Worm (Caenorhabditis elegans) whole organism, L4 larva: Measurements from ENCODE around the gene C03A7.13.

Experiments used
- T26A8.4 ChIP-seq: fragments of 200-800 bp; sonication (Bioruptor generic); IDR thresholded peaks from 2 replicates; pipeline ENCODE4 v1.3.6; 2022; ENCODE audit warnings: missing genetic modification characterization, missing compliant biosample characterization
- Y75B8A.6 ChIP-seq: fragments of 200-800 bp; sonication (Bioruptor generic); IDR thresholded peaks from 2 replicates; pipeline ENCODE4 v1.3.6; 2022; ENCODE audit warnings: missing genetic modification reagents, missing genetic modification characterization, missing compliant biosample characterization
- aha-1 ChIP-seq: fragments of 150-350 bp; peaks from one replicate; lab custom pipeline; 2014; ENCODE audit warnings: missing biosample characterization, missing genetic modification characterization
- attf-4 ChIP-seq: sonication (generic microtip); optimal IDR thresholded peaks from 3 replicates; lab custom pipeline; 2017; ENCODE audit warnings: missing biosample characterization, missing genetic modification characterization
- ceh-20 ChIP-seq: fragments of 200-800 bp; sonication (Bioruptor generic); IDR thresholded peaks from 2 replicates; pipeline ENCODE4 v1.3.6; 2022; ENCODE audit warnings: missing genetic modification reagents, missing genetic modification characterization, missing compliant biosample characterization
- daf-16 ChIP-seq, 3 experiments: sonication (generic microtip); optimal IDR thresholded peaks; 2 replicates each; lab custom pipeline; 2016 to 2017; ENCODE audit warnings: missing genetic modification characterization in 3 of 3, missing genetic modification reagents in 3 of 3, mild to moderate bottlenecking in 2 of 3, missing compliant biosample characterization in 2 of 3, missing biosample characterization in 1 of 3, moderate library complexity in 1 of 3
- dmd-9 ChIP-seq: fragments of 200-800 bp; sonication (Bioruptor generic); IDR thresholded peaks from 2 replicates; pipeline ENCODE4 v1.3.6; 2022; ENCODE audit warnings: missing genetic modification reagents, missing genetic modification characterization, missing compliant biosample characterization
- dpl-1 ChIP-seq: fragments of 150-350 bp; optimal IDR thresholded peaks from 2 replicates; lab custom pipeline; 2014; ENCODE audit warnings: missing biosample characterization, missing genetic modification reagents, missing genetic modification characterization
- dve-1 ChIP-seq: sonication (generic microtip); optimal IDR thresholded peaks from 2 replicates; lab custom pipeline; 2017; ENCODE audit warnings: antibody characterized with exemption, mild to moderate bottlenecking, missing genetic modification characterization, missing compliant biosample characterization; ENCODE audit not compliant: insufficient read depth
- hif-1 ChIP-seq, 2 experiments: sonication (generic microtip); optimal IDR thresholded peaks; 2 replicates each; lab custom pipeline; 2016 to 2017; ENCODE audit warnings: missing compliant biosample characterization in 2 of 2, missing genetic modification characterization in 2 of 2, missing genetic modification reagents in 2 of 2, missing genotype in 2 of 2, mild to moderate bottlenecking in 1 of 2
- hlh-30 ChIP-seq: sonication (generic microtip); optimal IDR thresholded peaks from 2 replicates; lab custom pipeline; 2017; ENCODE audit warnings: antibody characterized with exemption, mild to moderate bottlenecking, missing genetic modification characterization, missing compliant biosample characterization; ENCODE audit not compliant: insufficient read depth
- hmg-1.1 ChIP-seq: fragments of 200-800 bp; sonication (Bioruptor generic); IDR thresholded peaks from 2 replicates; pipeline ENCODE4 v1.3.6; 2022; ENCODE audit warnings: missing genetic modification reagents, missing genetic modification characterization, missing compliant biosample characterization
- lin-38 ChIP-seq: fragments of 200-800 bp; sonication (Bioruptor generic); IDR thresholded peaks from 2 replicates; pipeline ENCODE4 v1.3.6; 2022; ENCODE audit warnings: missing genetic modification reagents, missing genetic modification characterization, missing compliant biosample characterization
- lin-39 ChIP-seq: fragments of 150-350 bp; optimal IDR thresholded peaks from 2 replicates; lab custom pipeline; 2014; ENCODE audit warnings: missing biosample characterization, missing genetic modification reagents, missing genetic modification characterization
- lir-3 ChIP-seq: sonication (generic microtip); optimal IDR thresholded peaks from 2 replicates; lab custom pipeline; 2016; ENCODE audit warnings: mild to moderate bottlenecking, missing genetic modification characterization, missing compliant biosample characterization
- lsy-2 ChIP-seq, 2 experiments: fragments of 150-350 bp in 1 of 2; sonication (generic microtip) in 1 of 2; optimal IDR thresholded peaks; 2 replicates each; lab custom pipeline; 2014 to 2017; ENCODE audit warnings: missing biosample characterization in 2 of 2, missing genetic modification characterization in 2 of 2
- madf-9 ChIP-seq: fragments of 200-800 bp; sonication (Bioruptor generic); conservative IDR thresholded peaks from 2 replicates; pipeline ENCODE4 v1.3.6; 2022; ENCODE audit warnings: missing genetic modification reagents, missing genetic modification characterization, missing compliant biosample characterization
- mdl-1 ChIP-seq, 2 experiments: fragments of 150-350 bp in 1 of 2; sonication (generic microtip) in 1 of 2; optimal IDR thresholded peaks; 2 replicates each; lab custom pipeline; 2014 to 2017; ENCODE audit warnings: missing biosample characterization in 2 of 2, missing genetic modification characterization in 2 of 2
- mep-1 ChIP-seq: fragments of 150-350 bp; sonication (generic microtip); optimal IDR thresholded peaks from 3 replicates; lab custom pipeline; 2014; ENCODE audit warnings: missing biosample characterization, missing genetic modification characterization
- nhr-11 ChIP-seq: fragments of 150-350 bp; optimal IDR thresholded peaks from 2 replicates; lab custom pipeline; 2014; ENCODE audit warnings: missing biosample characterization, missing genetic modification characterization
- nhr-237 ChIP-seq: sonication (generic microtip); optimal IDR thresholded peaks from 2 replicates; lab custom pipeline; 2017; ENCODE audit warnings: missing biosample characterization, missing genetic modification characterization
- nhr-28 ChIP-seq: fragments of 150-350 bp; optimal IDR thresholded peaks from 2 replicates; lab custom pipeline; 2014; ENCODE audit warnings: missing biosample characterization, missing genetic modification characterization
- nhr-6 ChIP-seq: fragments of 150-350 bp; optimal IDR thresholded peaks from 2 replicates; lab custom pipeline; 2014; ENCODE audit warnings: missing biosample characterization, missing genetic modification characterization
- nhr-76 ChIP-seq: fragments of 150-350 bp; optimal IDR thresholded peaks from 2 replicates; lab custom pipeline; 2014; ENCODE audit warnings: missing biosample characterization, missing genetic modification characterization
- nhr-77 ChIP-seq: fragments of 150-350 bp; optimal IDR thresholded peaks from 2 replicates; lab custom pipeline; 2014; ENCODE audit warnings: missing biosample characterization, missing genetic modification characterization
- pqm-1 ChIP-seq: sonication (generic microtip); optimal IDR thresholded peaks from 2 replicates; lab custom pipeline; 2017; ENCODE audit warnings: missing biosample characterization, missing genetic modification characterization
- rbr-2 ChIP-seq: sonication (generic microtip); optimal IDR thresholded peaks from 2 replicates; lab custom pipeline; 2016; ENCODE audit warnings: missing genotype, missing genetic modification characterization, missing compliant biosample characterization
- set-16 ChIP-seq: fragments of 200-800 bp; sonication (Bioruptor generic); IDR thresholded peaks from 2 replicates; pipeline ENCODE4 v1.3.6; 2022; ENCODE audit warnings: missing genetic modification reagents, missing genetic modification characterization, missing compliant biosample characterization
- snpc-4 ChIP-seq: fragments of 150-350 bp; optimal IDR thresholded peaks from 2 replicates; lab custom pipeline; 2014; ENCODE audit warnings: missing biosample characterization, missing genetic modification characterization
- spr-1 ChIP-seq: sonication (generic microtip); optimal IDR thresholded peaks from 2 replicates; lab custom pipeline; 2016; ENCODE audit warnings: mild to moderate bottlenecking, missing genetic modification characterization, missing compliant biosample characterization
- spr-3 ChIP-seq: fragments of 200-800 bp; sonication (Bioruptor generic); optimal IDR thresholded peaks from 2 replicates; lab custom pipeline; 2018; ENCODE audit warnings: mild to moderate bottlenecking, missing genetic modification characterization, missing compliant biosample characterization
- tag-97 ChIP-seq: fragments of 200-800 bp; sonication (Bioruptor generic); IDR thresholded peaks from 2 replicates; pipeline ENCODE4 v1.3.6; 2022; ENCODE audit warnings: missing genetic modification characterization, missing compliant biosample characterization
- unc-62 ChIP-seq, 3 experiments: fragments of 150-350 bp in 1 of 3; sonication (generic microtip); optimal IDR thresholded peaks in 2 of 3; peaks in 1 of 3; 1 replicate in 1 of 3; 2 replicates in 2 of 3; lab custom pipeline; 2014 to 2017; ENCODE audit warnings: missing biosample characterization in 3 of 3, missing genetic modification characterization in 3 of 3, missing genetic modification reagents in 3 of 3, missing genotype in 1 of 3
- vab-7 ChIP-seq: fragments of 200-800 bp; sonication (Bioruptor generic); IDR thresholded peaks from 2 replicates; pipeline ENCODE4 v1.3.6; 2022; ENCODE audit warnings: missing genetic modification reagents, missing genetic modification characterization, missing compliant biosample characterization
- zag-1 ChIP-seq: fragments of 150-350 bp; optimal IDR thresholded peaks from 2 replicates; lab custom pipeline; 2014; ENCODE audit warnings: missing biosample characterization, missing genetic modification characterization
- zfp-3 ChIP-seq: fragments of 200-800 bp; sonication (Bioruptor generic); conservative IDR thresholded peaks from 2 replicates; pipeline ENCODE4 v1.3.6; 2022; ENCODE audit warnings: missing genetic modification reagents, missing genetic modification characterization, missing compliant biosample characterization
- zip-11 ChIP-seq: fragments of 200-800 bp; sonication (Bioruptor generic); IDR thresholded peaks from 2 replicates; pipeline ENCODE4 v1.3.6; 2022; ENCODE audit warnings: missing genetic modification characterization, missing compliant biosample characterization
- ztf-7 ChIP-seq: fragments of 150-350 bp; optimal IDR thresholded peaks from 2 replicates; lab custom pipeline; 2014; ENCODE audit warnings: missing biosample characterization, missing genetic modification characterization

Gene C03A7.13

DNA sequence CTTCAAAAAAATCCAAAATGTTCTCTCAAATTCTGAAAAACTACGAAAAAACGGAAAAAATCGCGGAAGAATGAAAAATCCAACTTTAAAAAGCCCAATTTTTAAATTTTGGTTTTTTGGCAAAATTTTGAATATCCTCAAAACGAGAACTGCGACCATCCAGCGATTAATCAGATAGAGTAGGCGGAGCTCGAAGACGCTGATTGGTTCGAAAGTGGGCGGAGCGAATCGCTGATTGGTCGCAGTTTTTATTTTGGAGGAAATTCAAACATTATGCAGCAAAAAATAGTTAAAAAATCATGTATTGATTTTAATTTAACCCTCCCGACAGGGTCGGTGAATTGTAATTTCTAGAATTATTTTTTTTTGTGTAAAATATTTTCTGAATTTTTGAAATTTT, 21.3 kb upstream of the C03A7.13 start:
- TF ChIP-seq set-16 (GFP tag; lab: Robert Waterston, UW), result no peak
- no peak for TF ChIP-seq madf-9 (GFP tag; lab: Robert Waterston, UW)
- no peak for TF ChIP-seq zag-1 (tag; lab: Kevin White, UChicago)
- TF ChIP-seq ceh-20, result no peak
- no peak for TF ChIP-seq dve-1
- no peak for TF ChIP-seq nhr-11 (tag; lab: Kevin White, UChicago)
- no peak for TF ChIP-seq hif-1 (tag; optimal IDR thresholded peaks at IDR 0.05; lab: Kevin White, UChicago)
- TF ChIP-seq dmd-9, result no peak
- TF ChIP-seq vab-7, result no peak
- no peak for TF ChIP-seq T26A8.4 (GFP tag; lab: Robert Waterston, UW)
- no peak for TF ChIP-seq Y75B8A.6 (GFP tag; lab: Robert Waterston, UW)
- no peak for TF ChIP-seq dpl-1
- TF ChIP-seq lin-39 (tag; lab: Kevin White, UChicago), result no peak
- no peak for TF ChIP-seq snpc-4 (tag; lab: Kevin White, UChicago)
- no peak for TF ChIP-seq ztf-7 (tag; lab: Kevin White, UChicago)
- TF ChIP-seq tag-97 (GFP tag; lab: Robert Waterston, UW), result no peak
- TF ChIP-seq attf-4 (tag; lab: Kevin White, UChicago), result no peak
- no peak for TF ChIP-seq zfp-3 (GFP tag; lab: Robert Waterston, UW)
- TF ChIP-seq, all 104 proteins: peak for 0

DNA sequence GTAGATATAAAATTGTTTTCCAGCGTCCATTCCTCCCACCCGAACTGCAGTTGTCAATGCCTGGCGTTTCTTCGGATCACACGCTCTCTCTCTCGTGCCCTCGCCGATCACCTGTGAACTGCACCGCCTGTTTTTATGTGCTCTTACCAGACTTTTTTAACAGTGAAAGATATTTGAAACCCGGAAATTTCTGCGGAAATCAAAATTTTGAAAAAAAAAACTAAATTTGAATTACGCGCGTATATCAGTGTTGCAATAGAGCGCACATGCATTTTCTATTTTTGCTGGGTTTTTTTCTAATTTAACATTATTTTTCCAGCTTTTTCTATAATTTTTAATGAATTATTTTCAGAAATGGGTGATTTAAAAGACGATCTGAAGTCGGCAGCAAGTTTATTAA, 11.8 kb upstream of the C03A7.13 start, which contains the start of gene ttc-37:
TSS of gene ttc-37 (plus strand) at position 349 of the 400 bp plus-strand sequence.
- TF ChIP-seq mep-1 (tag; lab: Kevin White, UChicago) (peak; percentile 14), dpl-1 (peak; percentile 95), nhr-237 (tag; lab: Kevin White, UChicago) (no peak), lsy-2 (tag; optimal IDR thresholded peaks at IDR 0.05; lab: Kevin White, UChicago) (peak in 1 of 2 experiments; percentile 71), spr-1 (tag; lab: Kevin White, UChicago) (no peak), hlh-30 (tag; lab: Kevin White, UChicago) (peak; percentile 36), daf-16 (GFP tag; optimal IDR thresholded peaks at IDR 0.05; lab: Kevin White, UChicago) (peak in 1 of 2 experiments; percentile 79), daf-16 (tag; optimal IDR thresholded peaks at IDR 0.05; lab: Kevin White, UChicago) (no peak), nhr-6 (peak; percentile 3), aha-1 (tag; lab: Kevin White, UChicago) (peak; percentile 88), lin-38 (peak; percentile 96), tag-97 (GFP tag; lab: Robert Waterston, UW) (no peak), lir-3 (no peak), hmg-1.1 (GFP tag; lab: Robert Waterston, UW) (peak; percentile 45; the same call in 1 of the 2 replicates), pqm-1 (tag; lab: Kevin White, UChicago) (no peak), nhr-28 (peak; percentile 25), snpc-4 (tag; lab: Kevin White, UChicago) (no peak), rbr-2 (tag; lab: Kevin White, UChicago) (peak; percentile 6), nhr-77 (tag; lab: Kevin White, UChicago) (peak; percentile 2), nhr-76 (tag; lab: Kevin White, UChicago) (no peak)
- TF ChIP-seq, all 104 proteins: peak for 12

DNA sequence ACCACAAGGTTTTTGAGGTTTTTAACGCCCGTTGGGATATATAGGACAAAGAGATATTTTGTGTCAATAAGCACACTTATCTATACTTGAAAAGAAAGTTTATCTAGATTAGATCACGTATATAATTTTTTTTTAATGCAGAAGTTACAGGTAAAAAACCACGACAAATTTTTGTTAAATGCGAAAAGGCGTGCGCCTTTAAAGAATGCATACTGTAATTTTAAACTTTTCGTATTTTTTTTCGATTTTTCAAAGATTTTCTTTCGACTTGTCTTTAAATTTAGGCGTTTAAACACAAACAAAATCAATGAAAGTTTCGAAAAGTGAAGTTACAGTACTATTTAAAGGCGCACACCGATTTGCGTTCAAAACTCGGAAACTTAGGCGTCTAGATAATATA, 11.3 kb upstream of the C03A7.13 start:
- TF ChIP-seq mdl-1 (tag; optimal IDR thresholded peaks at IDR 0.05; lab: Kevin White, UChicago) (no peak), zip-11 (no peak), spr-3 (GFP tag; lab: Kevin White, UChicago) (no peak)
- TF ChIP-seq, all 104 proteins: peak for 0

DNA sequence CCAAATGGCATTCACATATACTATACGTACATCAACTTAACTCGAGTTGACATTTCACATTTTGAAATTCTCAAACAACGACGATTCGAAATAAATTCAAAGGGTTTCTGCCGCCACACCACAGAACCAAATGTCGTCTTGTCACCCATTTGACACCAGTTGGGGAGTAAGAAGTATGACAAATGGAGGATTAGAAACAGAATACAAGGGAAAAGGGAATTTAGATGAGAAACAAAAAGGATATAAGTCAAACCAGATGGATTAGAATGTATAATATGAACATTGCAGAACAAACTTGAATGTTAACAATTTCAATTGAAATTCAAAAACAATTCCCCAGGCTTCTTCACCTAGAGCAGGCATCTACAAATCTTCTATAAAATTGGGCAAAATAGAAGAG, 9.4 kb upstream of the C03A7.13 start:
- no peak for TF ChIP-seq T26A8.4 (GFP tag; lab: Robert Waterston, UW)
- TF ChIP-seq unc-62 (GFP tag; optimal IDR thresholded peaks at IDR 0.05 in 1 of 2; lab: Kevin White, UChicago), result peak in 1 of 2 experiments; percentile 79
- no peak for TF ChIP-seq unc-62 (tag; optimal IDR thresholded peaks at IDR 0.05; lab: Kevin White, UChicago)
